Worm (Caenorhabditis elegans) whole organism, L4/young adult: Measurements from ENCODE around the gene C34D1.4.

Experiments used
- W03F9.2 ChIP-seq: fragments of 150-350 bp; optimal IDR thresholded peaks from 2 replicates; lab custom pipeline; 2014; ENCODE audit warnings: missing biosample characterization, missing genetic modification characterization
- him-1 ChIP-seq: sonication (generic microtip); optimal IDR thresholded peaks from 2 replicates; lab custom pipeline; 2016; ENCODE audit warnings: missing genotype, missing genetic modification reagents, missing genetic modification characterization, missing compliant biosample characterization

- no peak for TF ChIP-seq W03F9.2
- TF ChIP-seq him-1 (tag; lab: Kevin White, UChicago): no peak
These were observed 51.7 kb downstream of the C34D1.4 start, which contains the start of gene F57B1.5 for ce11 chrV:13207426-13207825.
